Worm (Caenorhabditis elegans): ENCODE results near the gene kin-21.

DNA sequence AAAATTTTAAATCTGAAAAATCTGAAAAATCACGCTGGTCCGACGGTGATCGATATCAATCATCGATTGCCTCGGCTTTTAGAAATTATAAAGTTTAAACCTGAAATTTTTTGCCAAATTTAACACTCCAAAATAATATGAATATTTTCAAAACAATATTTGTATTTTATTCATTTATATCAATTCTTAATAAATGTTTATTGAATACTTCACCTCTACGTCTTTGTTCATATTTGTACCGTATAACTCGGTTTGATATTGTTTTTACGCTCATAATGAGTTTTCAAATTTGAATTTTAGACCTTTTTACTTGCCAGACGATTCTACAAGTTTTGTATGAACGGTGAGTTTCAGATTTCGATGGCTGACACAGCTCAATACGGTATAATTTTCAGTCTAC lies 32.1 kb downstream of the kin-21 start, which contains the start of the genes K07F5.15 and K07F5.22:
- TF ChIP-seq bed-2 (GFP tag; IDR thresholded peaks at IDR 0.05) (no peak), Y53F4B.3 (GFP tag; IDR thresholded peaks at IDR 0.05) (no peak), B0035.1 (tag; optimal IDR thresholded peaks at IDR 0.05) (no peak), Y56A3A.18 (GFP tag; IDR thresholded peaks at IDR 0.05) (no peak), dox-1 (GFP tag; IDR thresholded peaks at IDR 0.05) (no peak), unc-62 (GFP tag; optimal IDR thresholded peaks at IDR 0.05) (no peak), unc-130 (GFP tag; optimal IDR thresholded peaks at IDR 0.05) (no peak), ama-1 (optimal IDR thresholded peaks at IDR 0.05) (no peak), ama-1 (GFP tag; optimal IDR thresholded peaks at IDR 0.05) (no peak)
